Worm (Caenorhabditis elegans): ENCODE measurements around the gene T26E4.18.
"Not testable (repeated sequence)": the region's sequence is repeated elsewhere in the genome, so short reads cannot be mapped to it uniquely, and the experiment has no call there.

The T26E4.18 gene

DNA sequence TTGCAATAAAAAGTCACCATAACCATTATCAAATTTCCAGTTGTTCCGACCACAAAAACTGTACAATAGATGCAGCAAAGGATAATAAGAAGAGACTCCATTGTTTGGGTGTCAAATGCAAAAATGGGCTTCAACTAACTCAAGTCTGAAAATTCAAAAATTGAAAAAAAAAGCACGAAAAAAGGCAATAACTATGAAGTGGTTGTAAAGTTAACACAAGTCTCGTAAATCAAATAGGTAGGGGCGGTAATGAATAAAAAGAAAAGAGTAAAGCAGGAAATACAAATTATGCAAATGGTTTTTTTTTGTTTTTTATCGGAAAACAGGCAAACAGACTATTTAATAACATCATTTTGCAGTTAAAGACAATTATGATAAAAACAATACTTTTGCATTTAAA lies 3.8 kb upstream of the T26E4.18 start, which contains the start of gene srsx-38:
Gene srsx-38 (minus strand): TSS at position 101 of the 400 bp plus-strand sequence.
- TF ChIP-seq T26A5.8 (tag; optimal IDR thresholded peaks at IDR 0.05); egl-44 (GFP tag; IDR thresholded peaks at IDR 0.05); C17E4.6 (GFP tag; IDR thresholded peaks at IDR 0.05): not testable (repeated sequence)

- TF ChIP-seq Y56A3A.18 (GFP tag; IDR thresholded peaks at IDR 0.05); D2030.7 (GFP tag; IDR thresholded peaks at IDR 0.05); let-607 (tag; optimal IDR thresholded peaks at IDR 0.05): not testable (repeated sequence)
Observed at ce11 chrV:15803079-15803478, 569 bp downstream of the T26E4.18 start, which contains the start of gene srd-27. Gene srd-27, plus strand, starts transcription at chrV:15803379.

- not testable (repeated sequence) for TF ChIP-seq K12H6.12 (tag; optimal IDR thresholded peaks at IDR 0.05); sea-2 (GFP tag; IDR thresholded peaks at IDR 0.05); chd-7 (tag; optimal IDR thresholded peaks at IDR 0.05)
Observed at ce11 chrV:15802623-15803022, 1.0 kb downstream of the T26E4.18 start, which contains the start of gene T26E4.9. Gene T26E4.9, minus strand, starts transcription at chrV:15802723.

ce11 chrV:15798108-15798507 lies 5.5 kb downstream of the T26E4.18 start, which contains the start of gene T26E4.10:
Gene T26E4.10, minus strand, starts transcription at chrV:15798208.
- TF ChIP-seq bed-2 (GFP tag; IDR thresholded peaks at IDR 0.05) = no peak

- TF ChIP-seq lin-26 (GFP tag; IDR thresholded peaks at IDR 0.05) = no peak
- no peak for TF ChIP-seq snpc-3.4 (tag; optimal IDR thresholded peaks at IDR 0.05)
- TF ChIP-seq let-607 (tag; optimal IDR thresholded peaks at IDR 0.05) = no peak
- no peak for TF ChIP-seq hrde-1 (tag; optimal IDR thresholded peaks at IDR 0.05; ENCODE audit: borderline replicate concordance)
- no peak for TF ChIP-seq B0019.2 (GFP tag; conservative IDR thresholded peaks at IDR 0.05)
- no peak for TF ChIP-seq F49E8.2 (tag; optimal IDR thresholded peaks at IDR 0.05; ENCODE audit: insufficient read depth)
- no peak for TF ChIP-seq nfya-2 (GFP tag; IDR thresholded peaks at IDR 0.05)
- TF ChIP-seq C17E4.6 (GFP tag; IDR thresholded peaks at IDR 0.05) = no peak
- no peak for TF ChIP-seq die-1 (tag; optimal IDR thresholded peaks at IDR 0.05)
- no peak for TF ChIP-seq Y67H2A.10 (GFP tag; conservative IDR thresholded peaks at IDR 0.05)
- no peak for TF ChIP-seq F37B4.10 (GFP tag; IDR thresholded peaks at IDR 0.05)
- no peak for TF ChIP-seq mcd-1 (GFP tag; IDR thresholded peaks at IDR 0.05)
- TF ChIP-seq attf-3 (GFP tag; conservative IDR thresholded peaks at IDR 0.05) = no peak
- TF ChIP-seq bed-1 (GFP tag; IDR thresholded peaks at IDR 0.05) = no peak
- no peak for TF ChIP-seq ceh-40 (GFP tag; IDR thresholded peaks at IDR 0.05)
- no peak for TF ChIP-seq tbp1 (GFP tag; optimal IDR thresholded peaks at IDR 0.05)
- TF ChIP-seq cebp-1 (GFP tag; IDR thresholded peaks at IDR 0.05) = no peak
- no peak for TF ChIP-seq cebp-1 (tag; optimal IDR thresholded peaks at IDR 0.05)
- no peak for TF ChIP-seq hmg-1.2 (GFP tag; IDR thresholded peaks at IDR 0.05)
- TF ChIP-seq nhr-27 (tag; optimal IDR thresholded peaks at IDR 0.05) = no peak
Observed at ce11 chrV:15796087-15796486, 7.6 kb downstream of the T26E4.18 start, which contains the start of gene nhr-223. Gene nhr-223, plus strand, starts transcription at chrV:15796387.

- TF ChIP-seq atf-7 (tag; optimal IDR thresholded peaks at IDR 0.05) (no peak), lag-1 (GFP tag; IDR thresholded peaks at IDR 0.05) (no peak), hmg-1.2 (GFP tag; IDR thresholded peaks at IDR 0.05) (no peak), egl-44 (GFP tag; IDR thresholded peaks at IDR 0.05) (no peak), F37B4.10 (GFP tag; IDR thresholded peaks at IDR 0.05) (no peak), snpc-1.3 (tag; optimal IDR thresholded peaks at IDR 0.05; ENCODE audit: insufficient read depth) (no peak), F39B2.1 (GFP tag; IDR thresholded peaks at IDR 0.05) (no peak), lin-26 (GFP tag; IDR thresholded peaks at IDR 0.05) (no peak), F33H1.4 (GFP tag; IDR thresholded peaks at IDR 0.05) (no peak), Y53G8AR.9 (GFP tag; conservative IDR thresholded peaks at IDR 0.05) (no peak)
Observed at ce11 chrV:15793270-15793669, 10.4 kb downstream of the T26E4.18 start, which contains the start of gene T26E4.7. Gene T26E4.7, plus strand, starts transcription at chrV:15793570.

Data from whole organism, young adult.